Worm (Caenorhabditis elegans): ENCODE results near the gene srh-69.
A peak's percentile ranks its signal among the peaks of the same experiment; 100 is the strongest.

srh-69 gene

ce11 chrII:12514620-12515019 lies at the start of gene srh-69:
TSS of gene srh-69 (minus strand) at chrII:12514720.
- no peak for TF ChIP-seq zfp-2 (tag; optimal IDR thresholded peaks at IDR 0.05)
- no peak for TF ChIP-seq lin-1 (GFP tag; IDR thresholded peaks at IDR 0.05)
- TF ChIP-seq daf-8 (GFP tag; IDR thresholded peaks at IDR 0.05) = no peak
- TF ChIP-seq ZK546.5 (tag; optimal IDR thresholded peaks at IDR 0.05) = no peak
- no peak for TF ChIP-seq zfp-3 (GFP tag; conservative IDR thresholded peaks at IDR 0.05)

- no peak for TF ChIP-seq Y48G9A.11 (GFP tag; IDR thresholded peaks at IDR 0.05)
- no peak for TF ChIP-seq zfp-3 (GFP tag; conservative IDR thresholded peaks at IDR 0.05)
- no peak for TF ChIP-seq gei-8 (GFP tag; optimal IDR thresholded peaks at IDR 0.05)
Measured at ce11 chrII:12560210-12560609, 45.7 kb upstream of the srh-69 start, which contains the start of gene F49C5.12. TSS of gene F49C5.12 (minus strand) at chrII:12560310.

ce11 chrII:12555579-12555978 lies 41.1 kb upstream of the srh-69 start, which contains the start of gene F49C5.11:
TSS of gene F49C5.11 (plus strand) at chrII:12555879.
- no peak for TF ChIP-seq dmd-9 (GFP tag; IDR thresholded peaks at IDR 0.05)
- TF ChIP-seq nhr-6 (tag; optimal IDR thresholded peaks at IDR 0.05) = no peak
- TF ChIP-seq madf-9 (GFP tag; conservative IDR thresholded peaks at IDR 0.05) = no peak
- no peak for TF ChIP-seq snpc-1.2 (GFP tag; IDR thresholded peaks at IDR 0.05)
- TF ChIP-seq lin-38 (GFP tag; IDR thresholded peaks at IDR 0.05) = no peak
- TF ChIP-seq unc-62 (GFP tag; optimal IDR thresholded peaks at IDR 0.05 in 1 of 2) = peak in 1 of 2 experiments; percentile 89
- no peak for TF ChIP-seq unc-62 (tag; optimal IDR thresholded peaks at IDR 0.05)

- TF ChIP-seq aha-1 (tag) = peak; percentile 55
- TF ChIP-seq F10B5.3 (tag; optimal IDR thresholded peaks at IDR 0.05) = no peak
- TF ChIP-seq Y105C5A.15 (GFP tag; IDR thresholded peaks at IDR 0.05) = no peak
- no peak for TF ChIP-seq spr-1 (tag; optimal IDR thresholded peaks at IDR 0.05)
Measured at ce11 chrII:12550940-12551339, 36.4 kb upstream of the srh-69 start.

- TF ChIP-seq nhr-28 (tag; optimal IDR thresholded peaks at IDR 0.05) = peak; percentile 47
- TF ChIP-seq ceh-82 (tag; optimal IDR thresholded peaks at IDR 0.05) = no peak
- TF ChIP-seq dve-1 (tag; optimal IDR thresholded peaks at IDR 0.05; ENCODE audit: insufficient read depth) = no peak
- 0 out of 2 replicates have a peak, but pooled peaks have one; percentile 24 for TF ChIP-seq tra-1 (GFP tag; IDR thresholded peaks at IDR 0.05)
- TF ChIP-seq cey-2 (tag; optimal IDR thresholded peaks at IDR 0.05; ENCODE audit: borderline replicate concordance, insufficient read depth) = peak; percentile 16
- peak; percentile 78 for TF ChIP-seq aha-1 (tag)
- TF ChIP-seq dpl-1 (GFP tag; optimal IDR thresholded peaks at IDR 0.05) = no peak
- no peak for TF ChIP-seq arid-1 (GFP tag; conservative IDR thresholded peaks at IDR 0.05)
- peak in 1 of 2 experiments; percentile 80 for TF ChIP-seq unc-62 (GFP tag; optimal IDR thresholded peaks at IDR 0.05 in 1 of 2)
- TF ChIP-seq unc-62 (tag; optimal IDR thresholded peaks at IDR 0.05) = no peak
Measured at ce11 chrII:12549613-12550012, 35.1 kb upstream of the srh-69 start.

ce11 chrII:12547547-12547946 lies 33.0 kb upstream of the srh-69 start, which contains the start of gene F49C5.16:
TSS of gene F49C5.16 (plus strand) at chrII:12547847.
- TF ChIP-seq lir-3 (tag; optimal IDR thresholded peaks at IDR 0.05) = no peak
- TF ChIP-seq spr-1 (tag; optimal IDR thresholded peaks at IDR 0.05) = no peak
- no peak for TF ChIP-seq pqm-1 (tag; optimal IDR thresholded peaks at IDR 0.05)
- no peak for TF ChIP-seq cey-2 (tag; optimal IDR thresholded peaks at IDR 0.05; ENCODE audit: borderline replicate concordance, insufficient read depth)
- TF ChIP-seq gei-8 (GFP tag; optimal IDR thresholded peaks at IDR 0.05) = no peak
- TF ChIP-seq ceh-28 (tag; optimal IDR thresholded peaks at IDR 0.05) = no peak
- no peak for TF ChIP-seq T26A8.4 (GFP tag; IDR thresholded peaks at IDR 0.05)
- TF ChIP-seq F26F4.8 (GFP tag; conservative IDR thresholded peaks at IDR 0.05) = no peak
- no peak for TF ChIP-seq lin-38 (GFP tag; IDR thresholded peaks at IDR 0.05)
- TF ChIP-seq nhr-41 (GFP tag; IDR thresholded peaks at IDR 0.05) = no peak
- no peak for TF ChIP-seq nhr-6 (tag; optimal IDR thresholded peaks at IDR 0.05)
- no peak for TF ChIP-seq snpc-1.2 (GFP tag; IDR thresholded peaks at IDR 0.05)
- TF ChIP-seq daf-19 (GFP tag; conservative IDR thresholded peaks at IDR 0.05) = no peak
- TF ChIP-seq nhr-10 (tag; optimal IDR thresholded peaks at IDR 0.05) = no peak

Measured in whole organism, L4 larva.